Worm (Caenorhabditis elegans): Measurements from ENCODE around the gene cyp-33C1.

cyp-33C1 gene

DNA sequence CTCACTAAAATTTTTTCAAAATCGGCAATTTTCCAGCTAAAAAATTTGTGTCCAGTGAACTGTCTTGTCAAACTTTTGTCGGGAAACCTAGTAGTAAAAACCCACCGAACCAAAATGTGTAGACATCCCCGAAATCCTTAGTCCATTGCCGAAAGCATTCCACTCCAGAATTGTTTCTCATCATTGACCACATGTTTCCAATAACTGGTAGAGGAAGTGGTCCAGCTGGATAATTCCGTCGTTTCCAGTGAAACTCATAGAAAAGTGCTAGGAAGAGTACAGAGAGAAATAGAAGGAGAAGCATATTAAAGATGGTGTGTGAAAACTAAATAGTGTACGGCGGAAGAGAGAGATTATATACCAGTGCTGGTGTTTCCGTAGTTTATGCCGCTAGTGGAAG is 24.8 kb downstream of the cyp-33C1 start, which contains the start of gene cyp-33C12:
TSS of gene cyp-33C12 (minus strand) at position 321 of the 400 bp plus-strand sequence.
- no peak for TF ChIP-seq mes-2 (tag; optimal IDR thresholded peaks at IDR 0.05; ENCODE audit: poor library complexity, severe bottlenecking)
- TF ChIP-seq daf-8 (GFP tag; IDR thresholded peaks at IDR 0.05), result no peak
- TF ChIP-seq pha-4 (GFP tag; IDR thresholded peaks at IDR 0.05), result no peak
- no peak for TF ChIP-seq pha-4 (tag; optimal IDR thresholded peaks at IDR 0.05)
- no peak for TF ChIP-seq nhr-10 (tag; optimal IDR thresholded peaks at IDR 0.05)
- TF ChIP-seq lin-1 (GFP tag; IDR thresholded peaks at IDR 0.05), result no peak
- TF ChIP-seq dmd-9 (GFP tag; IDR thresholded peaks at IDR 0.05), result no peak
- no peak for TF ChIP-seq nhr-6 (tag; optimal IDR thresholded peaks at IDR 0.05)
- TF ChIP-seq pqm-1 (tag; optimal IDR thresholded peaks at IDR 0.05), result no peak
- TF ChIP-seq nhr-102 (tag; optimal IDR thresholded peaks at IDR 0.05), result no peak
- TF ChIP-seq lir-3 (tag; optimal IDR thresholded peaks at IDR 0.05), result no peak
- no peak for TF ChIP-seq zip-2 (tag; optimal IDR thresholded peaks at IDR 0.05)
- no peak for TF ChIP-seq nhr-11 (tag; optimal IDR thresholded peaks at IDR 0.05)
- no peak for TF ChIP-seq mdl-1 (tag; optimal IDR thresholded peaks at IDR 0.05)
- no peak for TF ChIP-seq skn-1 (tag; optimal IDR thresholded peaks at IDR 0.05)
- TF ChIP-seq snpc-1.2 (GFP tag; IDR thresholded peaks at IDR 0.05), result no peak
- TF ChIP-seq aly-2 (tag; optimal IDR thresholded peaks at IDR 0.05), result no peak
- TF ChIP-seq egl-43 (GFP tag; IDR thresholded peaks at IDR 0.05), result no peak
- no peak for TF ChIP-seq ceh-82 (tag; optimal IDR thresholded peaks at IDR 0.05)
- TF ChIP-seq fkh-10 (GFP tag; optimal IDR thresholded peaks at IDR 0.05), result no peak
- TF ChIP-seq attf-4 (tag; optimal IDR thresholded peaks at IDR 0.05), result no peak

DNA sequence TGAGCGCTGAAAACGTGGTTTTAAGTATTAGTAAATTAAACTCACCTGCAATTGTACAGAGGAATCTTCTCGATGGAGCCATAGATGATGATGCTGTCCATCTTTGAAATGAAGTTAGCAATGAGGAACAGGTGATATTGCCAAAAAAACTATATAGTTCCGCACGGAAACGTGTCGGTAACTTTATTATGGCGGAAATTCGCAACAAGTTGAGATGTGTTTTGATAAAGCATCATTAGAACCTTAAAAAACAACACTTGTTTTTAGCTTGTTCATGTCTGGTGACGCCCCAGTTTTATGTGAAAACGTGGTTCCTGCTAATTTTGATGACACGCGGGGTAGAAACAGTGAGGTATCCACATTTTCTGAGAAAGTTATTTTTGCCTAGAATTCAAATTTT is 26.9 kb downstream of the cyp-33C1 start, which contains the start of gene srt-40:
TSS of gene srt-40 (minus strand) at position 101 of the 400 bp plus-strand sequence.
- no peak for TF ChIP-seq egl-43 (GFP tag; IDR thresholded peaks at IDR 0.05)
- no peak for TF ChIP-seq attf-4 (tag; optimal IDR thresholded peaks at IDR 0.05)
- no peak for TF ChIP-seq sdz-12 (GFP tag; optimal IDR thresholded peaks at IDR 0.05)

DNA sequence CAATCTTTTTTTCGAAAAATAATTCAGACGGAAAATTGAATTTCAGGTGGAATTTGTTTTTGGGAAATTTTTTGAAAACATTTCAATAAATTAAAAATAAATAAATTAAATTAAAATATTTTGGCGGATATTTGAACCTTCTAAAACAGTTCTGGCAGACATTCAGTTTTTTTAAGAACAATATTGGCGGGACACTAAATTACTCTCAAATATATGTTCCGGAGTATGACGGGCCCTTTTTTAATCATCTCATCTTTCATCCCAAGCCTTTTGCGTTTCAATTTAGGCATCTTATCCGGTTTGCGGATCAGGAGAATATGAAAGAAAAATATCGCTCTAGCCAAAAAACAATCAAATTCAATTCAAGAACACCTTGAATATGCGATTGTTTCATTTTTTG is 27.5 kb downstream of the cyp-33C1 start, which contains the start of gene svh-11:
TSS of gene svh-11 (plus strand) at position 301 of the 400 bp plus-strand sequence.
- no peak for TF ChIP-seq hmg-1.1 (GFP tag; IDR thresholded peaks at IDR 0.05)
- no peak for TF ChIP-seq ama-1 (optimal IDR thresholded peaks at IDR 0.05)
- no peak for TF ChIP-seq F10B5.3 (tag; optimal IDR thresholded peaks at IDR 0.05)
- TF ChIP-seq snpc-1.2 (GFP tag; IDR thresholded peaks at IDR 0.05), result no peak
- TF ChIP-seq lim-7 (GFP tag; IDR thresholded peaks at IDR 0.05), result no peak
- no peak for TF ChIP-seq nhr-28 (tag; optimal IDR thresholded peaks at IDR 0.05)
- TF ChIP-seq cey-2 (tag; optimal IDR thresholded peaks at IDR 0.05; ENCODE audit: borderline replicate concordance, insufficient read depth), result no peak
- TF ChIP-seq nhr-25 (tag; optimal IDR thresholded peaks at IDR 0.05; ENCODE audit: borderline replicate concordance, insufficient read depth), result no peak
- no peak for TF ChIP-seq dmd-9 (GFP tag; IDR thresholded peaks at IDR 0.05)
- no peak for TF ChIP-seq lin-15B (tag; optimal IDR thresholded peaks at IDR 0.05)
- TF ChIP-seq nhr-11 (tag; optimal IDR thresholded peaks at IDR 0.05), result no peak
- TF ChIP-seq egl-43 (GFP tag; IDR thresholded peaks at IDR 0.05), result no peak
- TF ChIP-seq ctbp-1 (GFP tag; IDR thresholded peaks at IDR 0.05), result no peak

DNA sequence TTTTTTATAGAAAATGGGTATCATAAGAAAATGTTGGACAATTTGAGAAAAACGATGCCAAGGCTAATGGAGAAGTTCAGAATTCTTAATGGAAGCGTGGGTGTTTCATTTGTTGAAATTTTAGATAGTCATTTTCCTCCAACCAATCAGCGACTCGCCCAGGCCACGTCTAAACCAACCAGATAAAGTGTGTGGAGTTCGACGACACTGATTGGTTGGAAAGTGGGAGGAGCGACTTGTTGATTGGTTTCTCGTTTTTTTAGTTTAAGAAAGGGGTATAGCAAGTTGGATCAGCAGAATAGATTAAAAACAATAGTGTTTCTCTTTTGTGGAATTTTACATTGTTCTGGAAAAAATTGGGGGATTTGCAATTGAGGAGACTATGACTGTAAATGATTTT is 28.2 kb downstream of the cyp-33C1 start:
- TF ChIP-seq tra-1 (GFP tag; IDR thresholded peaks at IDR 0.05), result no peak
- no peak for TF ChIP-seq daf-8 (GFP tag; IDR thresholded peaks at IDR 0.05)

DNA sequence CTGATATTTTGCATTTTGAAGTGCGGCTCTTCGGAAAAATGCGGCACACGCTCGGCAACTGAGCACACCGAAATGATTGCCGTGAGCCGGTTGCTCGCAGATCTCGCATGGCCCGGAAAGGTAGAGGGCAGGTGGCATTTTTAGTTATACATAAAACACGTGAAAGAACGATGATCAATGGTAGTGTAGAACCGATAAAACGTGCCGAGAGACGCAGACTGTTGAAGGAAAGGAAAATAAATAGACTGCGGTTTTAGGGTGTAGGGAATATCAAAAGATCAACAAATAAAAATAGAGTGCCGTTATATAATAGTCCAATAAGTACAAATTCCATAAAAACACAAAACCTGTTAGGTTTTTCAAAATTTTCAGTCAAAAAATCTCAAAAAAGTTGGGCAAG is 32.6 kb downstream of the cyp-33C1 start, which contains the start of gene nhr-133:
TSS of gene nhr-133 (minus strand) at position 183 of the 400 bp plus-strand sequence.
- TF ChIP-seq hlh-11 (tag; optimal IDR thresholded peaks at IDR 0.05) (peak; percentile 40), zfp-2 (tag; optimal IDR thresholded peaks at IDR 0.05) (no peak), F44E2.7 (GFP tag; IDR thresholded peaks at IDR 0.05) (no peak), nhr-28 (tag; optimal IDR thresholded peaks at IDR 0.05) (peak; percentile 80), dmd-6 (GFP tag; IDR thresholded peaks at IDR 0.05) (peak; percentile 50; the same call in 1 of the 2 replicates), mxl-3 (GFP tag; optimal IDR thresholded peaks at IDR 0.05) (peak; percentile 81), R02D3.7 (tag; optimal IDR thresholded peaks at IDR 0.05) (no peak), snpc-4 (tag; optimal IDR thresholded peaks at IDR 0.05) (no peak), pha-4 (GFP tag; IDR thresholded peaks at IDR 0.05) (no peak), pha-4 (tag; optimal IDR thresholded peaks at IDR 0.05) (peak; percentile 9), hlh-30 (tag; optimal IDR thresholded peaks at IDR 0.05; ENCODE audit: insufficient read depth) (peak; percentile 83), daf-16 (GFP tag; optimal IDR thresholded peaks at IDR 0.05) (no peak), daf-16 (tag; optimal IDR thresholded peaks at IDR 0.05) (peak; percentile 45), mdl-1 (tag; optimal IDR thresholded peaks at IDR 0.05) (peak; percentile 12 to 79), mes-2 (tag; optimal IDR thresholded peaks at IDR 0.05; ENCODE audit: poor library complexity, severe bottlenecking) (peak; percentile 6), nhr-25 (tag; optimal IDR thresholded peaks at IDR 0.05; ENCODE audit: borderline replicate concordance, insufficient read depth) (no peak), dve-1 (tag; optimal IDR thresholded peaks at IDR 0.05; ENCODE audit: insufficient read depth) (peak; percentile 55), ceh-82 (tag; optimal IDR thresholded peaks at IDR 0.05) (no peak), T26A8.4 (GFP tag; IDR thresholded peaks at IDR 0.05) (no peak)
